Worm (Caenorhabditis elegans) whole organism, midembryonic: ENCODE data around the gene fbxa-7.

Experiments
- T22C8.4 ChIP-seq: fragments of 200-800 bp; sonication (Bioruptor generic); IDR thresholded peaks from 2 replicates; pipeline ENCODE4 v1.3.6; 2022; ENCODE audit warnings: missing genetic modification characterization, missing compliant biosample characterization
- cog-1 ChIP-seq: sonication (generic microtip); optimal IDR thresholded peaks from 2 replicates; lab custom pipeline; 2016; ENCODE audit warnings: missing genetic modification characterization, missing compliant biosample characterization
- flt-1 ChIP-seq: fragments of 200-800 bp; sonication (Bioruptor generic); IDR thresholded peaks from 2 replicates; pipeline ENCODE4 v1.3.6; 2022; ENCODE audit warnings: missing genetic modification characterization, missing compliant biosample characterization
- klf-2 ChIP-seq: fragments of 200-800 bp; sonication (Bioruptor generic); conservative IDR thresholded peaks from 2 replicates; pipeline ENCODE4 v1.3.6; 2022; ENCODE audit warnings: missing genetic modification reagents, missing genetic modification characterization, missing compliant biosample characterization
- ref-1 ChIP-seq: fragments of 200-800 bp; sonication (Bioruptor generic); conservative IDR thresholded peaks from 2 replicates; pipeline ENCODE4 v1.3.6; 2022; ENCODE audit warnings: missing genetic modification reagents, missing genetic modification characterization, missing compliant biosample characterization
- tab-1 ChIP-seq: fragments of 200-800 bp; sonication (Bioruptor generic); IDR thresholded peaks from 2 replicates; pipeline ENCODE4 v1.3.6; 2022; ENCODE audit warnings: missing genetic modification characterization, missing compliant biosample characterization
- ztf-29 ChIP-seq: fragments of 200-800 bp; sonication (Bioruptor generic); IDR thresholded peaks from 2 replicates; pipeline ENCODE4 v1.3.6; 2022; ENCODE audit warnings: missing genetic modification reagents, missing genetic modification characterization, missing compliant biosample characterization

DNA sequence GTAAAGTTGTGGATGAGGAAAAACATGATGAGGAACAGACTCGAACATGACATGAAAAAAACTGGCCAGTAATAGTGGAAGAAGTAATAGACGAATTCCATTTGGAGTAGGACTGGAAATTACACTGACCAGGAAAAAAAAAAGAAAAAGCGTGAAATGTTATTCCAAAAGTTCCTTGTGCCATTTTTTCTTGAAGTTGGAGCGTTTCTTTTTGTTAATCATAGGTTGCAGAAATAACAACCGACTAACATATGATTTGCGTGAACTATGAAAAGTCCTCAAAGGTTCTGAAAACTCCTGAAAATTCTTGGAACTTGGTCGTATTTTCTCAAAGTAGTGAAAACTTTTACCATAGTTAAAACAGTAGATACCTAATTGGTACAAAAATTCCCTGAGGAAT is 5.5 kb downstream of the fbxa-7 start, which contains the start of gene srd-67:
- TF ChIP-seq T22C8.4 (GFP tag; lab: Robert Waterston, UW): no peak
- no peak for TF ChIP-seq flt-1 (GFP tag; lab: Robert Waterston, UW)
- no peak for TF ChIP-seq ref-1 (GFP tag; lab: Robert Waterston, UW)
- no peak for TF ChIP-seq klf-2 (GFP tag; lab: Robert Waterston, UW)
- TF ChIP-seq ztf-29 (GFP tag; lab: Robert Waterston, UW): no peak
- TF ChIP-seq cog-1 (tag; lab: Kevin White, UChicago): no peak
- no peak for TF ChIP-seq tab-1 (GFP tag; lab: Robert Waterston, UW)
